Worm (Caenorhabditis elegans) whole organism, L1 larva: ENCODE results near the gene F01G10.6.
A peak's percentile ranks its signal among the peaks of the same experiment; 100 is the strongest.

Experiments used
- C04F5.9 ChIP-seq: sonication (generic microtip); optimal IDR thresholded peaks from 2 replicates; lab custom pipeline; 2016; ENCODE audit warnings: missing genetic modification characterization, missing compliant biosample characterization
- aha-1 ChIP-seq: fragments of 150-350 bp; optimal IDR thresholded peaks from 2 replicates; lab custom pipeline; 2014; ENCODE audit warnings: missing biosample characterization, missing genetic modification characterization
- aly-2 ChIP-seq: fragments of 150-350 bp; optimal IDR thresholded peaks from 2 replicates; lab custom pipeline; 2014; ENCODE audit warnings: missing biosample characterization, missing genetic modification characterization
- ama-1 ChIP-seq: fragments of 150-350 bp; optimal IDR thresholded peaks from 2 replicates; lab custom pipeline; 2014
- blmp-1 ChIP-seq: fragments of 150-350 bp; optimal IDR thresholded peaks from 2 replicates; lab custom pipeline; 2014; ENCODE audit warnings: missing biosample characterization, missing genetic modification characterization
- ceh-8 ChIP-seq: fragments of 200-800 bp; sonication (Bioruptor generic); optimal IDR thresholded peaks from 2 replicates; lab custom pipeline; 2018; ENCODE audit warnings: mild to moderate bottlenecking, missing genetic modification characterization, moderate library complexity, missing compliant biosample characterization
- ceh-88 ChIP-seq: fragments of 200-800 bp; sonication (Bioruptor generic); IDR thresholded peaks from 2 replicates; pipeline ENCODE4 v1.3.6; 2022; ENCODE audit warnings: missing genetic modification characterization, missing compliant biosample characterization
- ces-1 ChIP-seq: fragments of 150-350 bp; optimal IDR thresholded peaks from 2 replicates; lab custom pipeline; 2014; ENCODE audit warnings: missing biosample characterization, missing genetic modification reagents, missing genetic modification characterization
- dpl-1 ChIP-seq, 3 experiments: fragments of 150-350 bp in 2 of 3; sonication (generic microtip) in 1 of 3; optimal IDR thresholded peaks; 2 replicates each; lab custom pipeline; 2014 to 2017; ENCODE audit warnings: missing biosample characterization in 3 of 3, missing genetic modification characterization in 3 of 3, missing genetic modification reagents in 3 of 3
- efl-3 ChIP-seq: fragments of 200-800 bp; sonication (Bioruptor generic); optimal IDR thresholded peaks from 2 replicates; lab custom pipeline; 2018; ENCODE audit warnings: mild to moderate bottlenecking, missing genetic modification characterization, missing compliant biosample characterization
- egl-27 ChIP-seq, 2 experiments: fragments of 150-350 bp in 1 of 2; sonication (generic microtip); optimal IDR thresholded peaks; 3 replicates each; lab custom pipeline; 2017 to 2018; ENCODE audit warnings: missing biosample characterization in 2 of 2, missing genetic modification characterization in 2 of 2, missing genetic modification reagents in 2 of 2
- elt-2 ChIP-seq: sonication (generic microtip); optimal IDR thresholded peaks from 2 replicates; lab custom pipeline; 2016; ENCODE audit warnings: missing genetic modification characterization, mild to moderate bottlenecking, inconsistent platforms, missing compliant biosample characterization, missing genetic modification reagents
- elt-3 ChIP-seq, 6 experiments: fragments of 150-350 bp in 1 of 6; sonication (generic microtip); optimal IDR thresholded peaks; 2 replicates each; lab custom pipeline; 2017 to 2018; ENCODE audit warnings: missing biosample characterization in 6 of 6, missing genetic modification characterization in 6 of 6, inconsistent platforms in 1 of 6
- ets-5 ChIP-seq: fragments of 200-800 bp; sonication (Bioruptor generic); IDR thresholded peaks from 2 replicates; pipeline ENCODE4 v1.3.6; 2022; ENCODE audit warnings: missing genetic modification characterization, missing compliant biosample characterization
- fkh-8 ChIP-seq: sonication (generic microtip); optimal IDR thresholded peaks from 2 replicates; lab custom pipeline; 2016; ENCODE audit warnings: mild to moderate bottlenecking, missing genetic modification characterization, missing compliant biosample characterization
- fos-1 ChIP-seq: fragments of 150-350 bp; optimal IDR thresholded peaks from 2 replicates; lab custom pipeline; 2014; ENCODE audit warnings: missing biosample characterization, missing genetic modification characterization
- hlh-17 ChIP-seq: fragments of 200-800 bp; sonication (Bioruptor generic); optimal IDR thresholded peaks from 2 replicates; lab custom pipeline; 2018; ENCODE audit warnings: missing genetic modification characterization, mild to moderate bottlenecking, missing compliant biosample characterization, moderate library complexity, borderline replicate concordance
- hlh-4 ChIP-seq: sonication (generic microtip); optimal IDR thresholded peaks from 2 replicates; lab custom pipeline; 2016; ENCODE audit warnings: mild to moderate bottlenecking, missing genetic modification characterization, missing compliant biosample characterization
- irx-1 ChIP-seq: sonication (generic microtip); optimal IDR thresholded peaks from 2 replicates; lab custom pipeline; 2016; ENCODE audit warnings: missing genetic modification characterization, missing compliant biosample characterization
- lin-13 ChIP-seq: fragments of 150-350 bp; optimal IDR thresholded peaks from 2 replicates; lab custom pipeline; 2014; ENCODE audit warnings: missing biosample characterization, missing genetic modification reagents, missing genetic modification characterization
- lin-35 ChIP-seq, 2 experiments: fragments of 150-350 bp; optimal IDR thresholded peaks; 2 replicates each; lab custom pipeline; 2014; ENCODE audit warnings: missing biosample characterization in 2 of 2, missing genetic modification characterization in 2 of 2, missing genetic modification reagents in 2 of 2
- mab-9 ChIP-seq: fragments of 200-800 bp; sonication (Bioruptor generic); IDR thresholded peaks from 2 replicates; pipeline ENCODE4 v1.3.6; 2022; ENCODE audit warnings: missing genetic modification reagents, missing genetic modification characterization, missing compliant biosample characterization
- mdl-1 ChIP-seq, 2 experiments: fragments of 150-350 bp; optimal IDR thresholded peaks; 2 replicates each; lab custom pipeline; 2014 to 2017; ENCODE audit warnings: missing biosample characterization in 2 of 2, missing genetic modification characterization in 2 of 2, inconsistent platforms in 1 of 2
- mef-2 ChIP-seq: fragments of 150-350 bp; optimal IDR thresholded peaks from 2 replicates; lab custom pipeline; 2014; ENCODE audit warnings: missing biosample characterization, missing genetic modification characterization
- nhr-12 ChIP-seq: sonication (generic microtip); optimal IDR thresholded peaks from 2 replicates; lab custom pipeline; 2017; ENCODE audit warnings: missing biosample characterization, missing genetic modification characterization
- nhr-19 ChIP-seq: fragments of 200-800 bp; sonication (Bioruptor generic); conservative IDR thresholded peaks from 2 replicates; pipeline ENCODE4 v1.3.6; 2022; ENCODE audit warnings: missing genetic modification characterization, missing compliant biosample characterization
- nhr-237 ChIP-seq: fragments of 150-350 bp; optimal IDR thresholded peaks from 2 replicates; lab custom pipeline; 2014; ENCODE audit warnings: missing biosample characterization, missing genetic modification characterization
- nhr-28 ChIP-seq: fragments of 150-350 bp; optimal IDR thresholded peaks from 2 replicates; lab custom pipeline; 2014; ENCODE audit warnings: missing biosample characterization, missing genetic modification characterization
- nhr-71 ChIP-seq: sonication (generic microtip); optimal IDR thresholded peaks from 2 replicates; lab custom pipeline; 2016; ENCODE audit warnings: mild to moderate bottlenecking, missing genetic modification characterization, moderate library complexity, missing compliant biosample characterization
- nhr-77 ChIP-seq: fragments of 150-350 bp; optimal IDR thresholded peaks from 2 replicates; lab custom pipeline; 2014; ENCODE audit warnings: missing biosample characterization, missing genetic modification characterization
- nhr-85 ChIP-seq: sonication (generic microtip); peaks from one replicate; lab custom pipeline; 2016; ENCODE audit warnings: missing genetic modification characterization, inconsistent platforms, missing compliant biosample characterization
- nhr-90 ChIP-seq: sonication (generic microtip); optimal IDR thresholded peaks from 2 replicates; lab custom pipeline; 2016; ENCODE audit warnings: mild to moderate bottlenecking, missing genetic modification characterization, missing compliant biosample characterization; ENCODE audit not compliant: poor library complexity
- pax-3 ChIP-seq: fragments of 200-800 bp; sonication (Bioruptor generic); optimal IDR thresholded peaks from 2 replicates; lab custom pipeline; 2018; ENCODE audit warnings: mild to moderate bottlenecking, missing genetic modification characterization, moderate library complexity, missing compliant biosample characterization
- pqm-1 ChIP-seq: sonication (generic microtip); optimal IDR thresholded peaks from 3 replicates; lab custom pipeline; 2017; ENCODE audit warnings: missing biosample characterization, missing genetic modification characterization
- rnt-1 ChIP-seq: sonication (generic microtip); optimal IDR thresholded peaks from 2 replicates; lab custom pipeline; 2016; ENCODE audit warnings: mild to moderate bottlenecking, missing genetic modification characterization, moderate library complexity, missing compliant biosample characterization
- skn-1 ChIP-seq: fragments of 150-350 bp; optimal IDR thresholded peaks from 2 replicates; lab custom pipeline; 2014; ENCODE audit warnings: missing biosample characterization, missing genetic modification characterization
- snpc-4 ChIP-seq: fragments of 150-350 bp; optimal IDR thresholded peaks from 2 replicates; lab custom pipeline; 2014; ENCODE audit warnings: missing biosample characterization, missing genetic modification characterization
- snu-23 ChIP-seq: sonication (generic microtip); optimal IDR thresholded peaks from 2 replicates; lab custom pipeline; 2016; ENCODE audit warnings: missing genetic modification characterization, missing compliant biosample characterization
- sptf-1 ChIP-seq: fragments of 150-350 bp; optimal IDR thresholded peaks from 2 replicates; lab custom pipeline; 2014; ENCODE audit warnings: missing biosample characterization, missing genetic modification characterization
- tbx-2 ChIP-seq: sonication (generic microtip); optimal IDR thresholded peaks from 2 replicates; lab custom pipeline; 2016; ENCODE audit warnings: missing genetic modification characterization, missing compliant biosample characterization
- tlp-1 ChIP-seq: fragments of 150-350 bp; optimal IDR thresholded peaks from 2 replicates; lab custom pipeline; 2014; ENCODE audit warnings: missing biosample characterization, missing genetic modification characterization
- unc-130 ChIP-seq: fragments of 150-350 bp; optimal IDR thresholded peaks from 2 replicates; lab custom pipeline; 2017; ENCODE audit warnings: missing biosample characterization, missing genetic modification characterization, inconsistent platforms
- unc-62 ChIP-seq: fragments of 150-350 bp; optimal IDR thresholded peaks from 2 replicates; lab custom pipeline; 2014; ENCODE audit warnings: missing biosample characterization, missing genetic modification reagents, missing genetic modification characterization
- unc-98 ChIP-seq: fragments of 200-800 bp; sonication (Bioruptor generic); IDR thresholded peaks from 2 replicates; pipeline ENCODE4 v1.3.6; 2022; ENCODE audit warnings: missing genetic modification characterization, missing compliant biosample characterization
- vab-15 ChIP-seq: sonication (generic microtip); optimal IDR thresholded peaks from 2 replicates; lab custom pipeline; 2017; ENCODE audit warnings: missing genotype, mild to moderate bottlenecking, missing genetic modification characterization, missing compliant biosample characterization
- xbp-1 ChIP-seq: sonication (generic microtip); optimal IDR thresholded peaks from 2 replicates; lab custom pipeline; 2016; ENCODE audit warnings: missing genetic modification characterization, missing compliant biosample characterization
- zag-1 ChIP-seq: fragments of 150-350 bp; optimal IDR thresholded peaks from 2 replicates; lab custom pipeline; 2014; ENCODE audit warnings: missing biosample characterization, missing genetic modification characterization
- ztf-4 ChIP-seq: fragments of 150-350 bp; optimal IDR thresholded peaks from 2 replicates; lab custom pipeline; 2014; ENCODE audit warnings: missing biosample characterization, missing genetic modification characterization

F01G10.6 gene

ce11 chrIV:10245666-10246210, 18.3 kb upstream of the F01G10.6 start, which contains the start of gene F01G10.10:
F01G10.10 (plus strand) TSS chrIV:10246160.
- TF ChIP-seq blmp-1 (tag; lab: Kevin White, UChicago) (peak; percentile 89), elt-2 (tag; lab: Kevin White, UChicago) (peak; percentile 39), dpl-1 (GFP tag; optimal IDR thresholded peaks at IDR 0.05; lab: Kevin White, UChicago) (no peak), nhr-12 (no peak), nhr-237 (tag; lab: Kevin White, UChicago) (no peak), egl-27 (tag; optimal IDR thresholded peaks at IDR 0.05; lab: Kevin White, UChicago) (no peak), vab-15 (tag; lab: Kevin White, UChicago) (no peak), irx-1 (tag; lab: Kevin White, UChicago) (no peak), ceh-88 (GFP tag; lab: Robert Waterston, UW) (no peak), efl-3 (no peak), mdl-1 (tag; optimal IDR thresholded peaks at IDR 0.05; lab: Kevin White, UChicago) (no peak), xbp-1 (no peak), ets-5 (no peak), nhr-19 (GFP tag; lab: Robert Waterston, UW) (no peak), aha-1 (no peak), sptf-1 (tag; lab: Kevin White, UChicago) (no peak), nhr-90 (tag; lab: Kevin White, UChicago) (peak; percentile 37), aly-2 (peak; percentile 54), nhr-28 (no peak), pax-3 (tag; lab: Kevin White, UChicago) (no peak), snpc-4 (tag; lab: Kevin White, UChicago) (no peak), rnt-1 (no peak), lin-35 (GFP tag; optimal IDR thresholded peaks at IDR 0.05; lab: Kevin White, UChicago) (peak in 1 of 2 experiments; percentile 25), skn-1 (tag; lab: Kevin White, UChicago) (no peak)

ce11 chrIV:10243276-10243675, 15.8 kb upstream of the F01G10.6 start, which contains the start of gene tkt-1:
tkt-1 (plus strand) TSS chrIV:10243612.
- peak in 5 of 6 experiments; percentile 56 to 81 (median 68) for TF ChIP-seq elt-3 (tag; optimal IDR thresholded peaks at IDR 0.05; lab: Kevin White, UChicago)
- peak; percentile 67 for TF ChIP-seq elt-2 (tag; lab: Kevin White, UChicago)
- peak; percentile 48 for TF ChIP-seq pqm-1 (tag; lab: Kevin White, UChicago)
- no peak for TF ChIP-seq hlh-17 (GFP tag; lab: Kevin White, UChicago)
- peak in 1 of 3 experiments; percentile 17 for TF ChIP-seq dpl-1 (GFP tag; optimal IDR thresholded peaks at IDR 0.05; lab: Kevin White, UChicago)
- no peak for TF ChIP-seq zag-1 (tag; lab: Kevin White, UChicago)
- TF ChIP-seq unc-130 (tag; lab: Kevin White, UChicago), result peak; percentile 15
- TF ChIP-seq lin-35 (GFP tag; optimal IDR thresholded peaks at IDR 0.05; lab: Kevin White, UChicago), result peak in 1 of 2 experiments; percentile 28
- no peak for TF ChIP-seq irx-1 (tag; lab: Kevin White, UChicago)
- no peak for TF ChIP-seq egl-27 (tag; optimal IDR thresholded peaks at IDR 0.05; lab: Kevin White, UChicago)
- peak; percentile 4 for TF ChIP-seq nhr-71 (tag; lab: Kevin White, UChicago)
- peak; percentile 10 for TF ChIP-seq snu-23 (GFP tag; lab: Kevin White, UChicago)

- TF ChIP-seq pqm-1 (tag; lab: Kevin White, UChicago) (no peak), ceh-8 (no peak), nhr-85 (tag; lab: Kevin White, UChicago) (peak; percentile 75), pax-3 (tag; lab: Kevin White, UChicago) (no peak), fos-1 (tag; lab: Kevin White, UChicago) (no peak), nhr-90 (tag; lab: Kevin White, UChicago) (no peak), tbx-2 (peak; percentile 49), lin-13 (GFP tag; lab: Kevin White, UChicago) (peak; percentile 4), fkh-8 (tag; lab: Kevin White, UChicago) (no peak), unc-98 (GFP tag; lab: Robert Waterston, UW) (no peak), mab-9 (GFP tag; lab: Robert Waterston, UW) (no peak), unc-62 (no peak), sptf-1 (tag; lab: Kevin White, UChicago) (no peak), mef-2 (tag; lab: Kevin White, UChicago) (no peak), egl-27 (tag; optimal IDR thresholded peaks at IDR 0.05; lab: Kevin White, UChicago) (no peak), ces-1 (GFP tag; lab: Kevin White, UChicago) (no peak), ama-1 (lab: Kevin White, UChicago) (no peak), snpc-4 (tag; lab: Kevin White, UChicago) (no peak), hlh-4 (tag; lab: Kevin White, UChicago) (no peak), ztf-4 (no peak), tlp-1 (tag; lab: Kevin White, UChicago) (no peak), irx-1 (tag; lab: Kevin White, UChicago) (no peak), nhr-77 (tag; lab: Kevin White, UChicago) (peak; percentile 11), C04F5.9 (no peak)
Measured at ce11 chrIV:10242458-10243123, 15.2 kb upstream of the F01G10.6 start.
